Fruit fly (Drosophila melanogaster) whole organism, adult: Measurements from ENCODE around the gene sima.

ENCODE experiments used
- CG11617 ChIP-seq: fragments of 200-800 bp; sonication (Bioruptor generic); optimal IDR thresholded peaks from 2 replicates; lab custom pipeline; 2017; ENCODE audit warnings: mild to moderate bottlenecking, missing biosample characterization, missing genetic modification reagents, missing genetic modification characterization
- CG12768 ChIP-seq: fragments of 200-800 bp; sonication (Bioruptor generic); optimal IDR thresholded peaks from 2 replicates; lab custom pipeline; 2017; ENCODE audit warnings: missing biosample characterization, missing genetic modification characterization, mild to moderate bottlenecking, moderate library complexity, missing genetic modification reagents
- CG14711 ChIP-seq: fragments of 200-800 bp; sonication (Bioruptor generic); optimal IDR thresholded peaks from 2 replicates; lab custom pipeline; 2018; ENCODE audit warnings: missing biosample characterization, mild to moderate bottlenecking, missing genetic modification characterization, moderate library complexity
- CG5204 ChIP-seq: fragments of 200-800 bp; sonication (Bioruptor generic); optimal IDR thresholded peaks from 2 replicates; lab custom pipeline; 2016; ENCODE audit warnings: missing biosample characterization, missing genetic modification characterization
- Clk ChIP-seq: fragments of 200-800 bp; sonication (Bioruptor generic); optimal IDR thresholded peaks from 2 replicates; lab custom pipeline; 2017; ENCODE audit warnings: missing biosample characterization, missing genetic modification characterization
- Crg-1 ChIP-seq: fragments of 200-800 bp; sonication (Bioruptor generic); optimal IDR thresholded peaks from 2 replicates; lab custom pipeline; 2016; ENCODE audit warnings: missing biosample characterization, missing genetic modification characterization
- Hr96 ChIP-seq: fragments of 200-800 bp; sonication (Bioruptor generic); optimal IDR thresholded peaks from 2 replicates; lab custom pipeline; 2016; ENCODE audit warnings: missing biosample characterization, missing genetic modification characterization
- Mnt ChIP-seq: fragments of 200-800 bp; sonication (Bioruptor generic); optimal IDR thresholded peaks from 2 replicates; lab custom pipeline; 2016; ENCODE audit warnings: missing biosample characterization, mild to moderate bottlenecking, missing genetic modification characterization
- bab1 ChIP-seq: fragments of 200-800 bp; sonication (Bioruptor generic); optimal IDR thresholded peaks from 3 replicates; lab custom pipeline; 2019; ENCODE audit warnings: missing biosample characterization, mild to moderate bottlenecking, missing genetic modification characterization, moderate library complexity
- cnc ChIP-seq, 2 experiments: fragments of >200 bp; optimal IDR thresholded peaks; 2 replicates each; lab custom pipeline; 2017
- kay ChIP-seq: fragments of 200-800 bp; sonication (Bioruptor generic); peaks from one replicate; lab custom pipeline; 2016; ENCODE audit warnings: missing biosample characterization, missing genetic modification characterization, borderline replicate concordance
- ovo ChIP-seq: fragments of 200-800 bp; sonication (Bioruptor generic); optimal IDR thresholded peaks from 2 replicates; lab custom pipeline; 2016; ENCODE audit warnings: missing biosample characterization, missing genetic modification characterization
- tj ChIP-seq: fragments of 200-800 bp; sonication (Bioruptor generic); optimal IDR thresholded peaks from 3 replicates; lab custom pipeline; 2017; ENCODE audit warnings: missing biosample characterization, mild to moderate bottlenecking, missing genetic modification characterization, moderate library complexity
- toe ChIP-seq: fragments of 200-800 bp; sonication (Bioruptor generic); optimal IDR thresholded peaks from 2 replicates; lab custom pipeline; 2016; ENCODE audit warnings: missing biosample characterization, missing genetic modification characterization

DNA sequence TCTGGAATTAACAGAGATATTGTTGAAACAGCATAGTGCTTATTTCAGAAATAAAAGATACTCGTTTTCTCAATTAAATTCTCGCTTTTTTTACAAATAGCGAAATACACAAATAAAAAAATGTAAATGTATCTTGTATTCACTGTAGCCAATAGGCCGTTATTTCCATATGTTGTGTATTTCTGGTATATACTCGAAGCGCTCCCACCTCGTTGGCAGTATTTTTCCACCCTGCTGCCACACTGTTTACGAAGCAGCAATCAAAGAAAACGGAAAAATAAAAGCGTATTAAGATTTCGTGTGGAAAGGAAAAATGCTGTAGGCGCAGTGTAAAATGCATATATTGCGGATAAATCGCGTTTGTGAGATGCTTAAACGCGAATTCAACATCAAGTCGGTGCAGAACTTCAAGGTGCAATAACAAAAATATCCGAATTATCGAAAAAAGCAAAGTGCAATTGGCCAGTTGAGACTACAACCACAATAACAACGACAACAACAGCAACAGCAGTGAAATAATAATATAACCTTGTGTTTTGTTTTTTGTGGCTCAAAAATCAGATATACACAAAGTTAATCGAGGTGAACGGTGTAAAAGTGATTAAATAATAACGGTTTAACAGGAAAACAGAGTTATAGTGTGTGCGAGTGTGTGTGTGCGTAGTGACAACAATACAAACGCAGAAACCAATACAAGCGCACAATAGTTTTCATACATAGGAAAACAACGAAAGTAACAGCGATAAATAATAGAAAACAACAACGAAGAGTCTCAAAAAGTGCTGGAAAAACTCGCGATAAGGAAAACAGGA, at the start of gene sima:
- TF ChIP-seq Crg-1 (GFP tag; lab: Kevin White, UChicago): no peak
- TF ChIP-seq tj (GFP tag; lab: Kevin White, UChicago): no peak
- peak; percentile 57 for TF ChIP-seq CG12768 (GFP tag; lab: Kevin White, UChicago)
- TF ChIP-seq cnc (optimal IDR thresholded peaks at IDR 0.05; lab: Kevin White, UChicago): no peak
- no peak for TF ChIP-seq kay (GFP tag; lab: Kevin White, UChicago)
- TF ChIP-seq ovo (GFP tag; lab: Kevin White, UChicago): peak; percentile 1
- peak; percentile 40 for TF ChIP-seq CG11617 (GFP tag; lab: Kevin White, UChicago)
- peak; percentile 12 for TF ChIP-seq toe (GFP tag; lab: Kevin White, UChicago)
- no peak for TF ChIP-seq CG5204
- TF ChIP-seq bab1: peak; percentile 26
- peak; percentile 55 for TF ChIP-seq Mnt (GFP tag; lab: Kevin White, UChicago)
- peak; percentile 48 for TF ChIP-seq CG14711 (tag; lab: Kevin White, UChicago)
- no peak for TF ChIP-seq Clk (GFP tag; lab: Kevin White, UChicago)
- TF ChIP-seq Hr96 (GFP tag; lab: Kevin White, UChicago): no peak
